Fruit fly (Drosophila melanogaster): ENCODE measurements around the gene CG13484.

- TF ChIP-seq ttk (optimal IDR thresholded peaks at IDR 0.05), result no peak
- no peak for TF ChIP-seq h (optimal IDR thresholded peaks at IDR 0.05)
- no peak for TF ChIP-seq Sin3A (optimal IDR thresholded peaks at IDR 0.05)
Measured at dm6 chr3L:14097941-14098545, 45.2 kb upstream of the CG13484 start, which contains the start of gene Fbp1.
